Worm (Caenorhabditis elegans) whole organism, L4 larva: ENCODE data around the gene str-148.
"Not testable (repeated sequence)": the region's sequence is repeated elsewhere in the genome, so short reads cannot be mapped to it uniquely, and the experiment has no call there.

Source experiments
- F37D6.2 ChIP-seq: sonication (generic microtip); optimal IDR thresholded peaks from 2 replicates; lab custom pipeline; 2016; ENCODE audit warnings: mild to moderate bottlenecking, missing genetic modification characterization, missing compliant biosample characterization
- F44E2.7 ChIP-seq: fragments of 200-800 bp; sonication (Bioruptor generic); IDR thresholded peaks from 2 replicates; pipeline ENCODE4 v2.1.2; 2022; ENCODE audit warnings: missing genetic modification characterization, missing compliant biosample characterization
- T20F7.1 ChIP-seq: fragments of 200-800 bp; sonication (Bioruptor generic); optimal IDR thresholded peaks from 2 replicates; lab custom pipeline; 2018; ENCODE audit warnings: mild to moderate bottlenecking, missing genetic modification characterization, missing compliant biosample characterization
- T26A8.4 ChIP-seq: fragments of 200-800 bp; sonication (Bioruptor generic); IDR thresholded peaks from 2 replicates; pipeline ENCODE4 v1.3.6; 2022; ENCODE audit warnings: missing genetic modification characterization, missing compliant biosample characterization
- Y105C5A.15 ChIP-seq: fragments of 200-800 bp; sonication (Bioruptor generic); IDR thresholded peaks from 2 replicates; pipeline ENCODE4 v1.3.6; 2022; ENCODE audit warnings: missing genetic modification characterization, missing compliant biosample characterization
- Y5F2A.4 ChIP-seq: fragments of 200-800 bp; sonication (Bioruptor generic); optimal IDR thresholded peaks from 2 replicates; lab custom pipeline; 2018; ENCODE audit warnings: mild to moderate bottlenecking, missing genetic modification characterization, missing compliant biosample characterization
- ZK546.5 ChIP-seq, 2 experiments: sonication (generic microtip); optimal IDR thresholded peaks; 2 replicates each; lab custom pipeline; 2017; ENCODE audit warnings: missing biosample characterization in 2 of 2, missing genetic modification characterization in 2 of 2
- aha-1 ChIP-seq: fragments of 150-350 bp; peaks from one replicate; lab custom pipeline; 2014; ENCODE audit warnings: missing biosample characterization, missing genetic modification characterization
- aly-2 ChIP-seq: sonication (generic microtip); optimal IDR thresholded peaks from 2 replicates; lab custom pipeline; 2018; ENCODE audit warnings: missing biosample characterization, missing genetic modification characterization
- ceh-20 ChIP-seq: fragments of 200-800 bp; sonication (Bioruptor generic); IDR thresholded peaks from 2 replicates; pipeline ENCODE4 v1.3.6; 2022; ENCODE audit warnings: missing genetic modification reagents, missing genetic modification characterization, missing compliant biosample characterization
- ceh-44 ChIP-seq: fragments of 200-800 bp; sonication (Bioruptor generic); IDR thresholded peaks from 2 replicates; pipeline ENCODE4 v1.3.6; 2022; ENCODE audit warnings: missing genetic modification reagents, missing genetic modification characterization, missing compliant biosample characterization
- daf-12 ChIP-seq: fragments of 150-350 bp; optimal IDR thresholded peaks from 2 replicates; lab custom pipeline; 2014; ENCODE audit warnings: missing biosample characterization, missing genetic modification reagents, missing genetic modification characterization
- dmd-8 ChIP-seq: fragments of 200-800 bp; sonication (Bioruptor generic); IDR thresholded peaks from 2 replicates; pipeline ENCODE4 v1.3.6; 2022; ENCODE audit warnings: missing genetic modification characterization, missing compliant biosample characterization
- duxl-1 ChIP-seq: sonication (generic microtip); optimal IDR thresholded peaks from 2 replicates; lab custom pipeline; 2016; ENCODE audit warnings: mild to moderate bottlenecking, missing genetic modification characterization, moderate library complexity, missing compliant biosample characterization; ENCODE audit not compliant: poor library complexity
- dve-1 ChIP-seq: sonication (generic microtip); optimal IDR thresholded peaks from 2 replicates; lab custom pipeline; 2017; ENCODE audit warnings: antibody characterized with exemption, mild to moderate bottlenecking, missing genetic modification characterization, missing compliant biosample characterization; ENCODE audit not compliant: insufficient read depth
- fkh-10 ChIP-seq: fragments of 150-350 bp; optimal IDR thresholded peaks from 2 replicates; lab custom pipeline; 2014; ENCODE audit warnings: missing biosample characterization, missing genetic modification reagents, missing genetic modification characterization
- gei-8 ChIP-seq: fragments of 200-800 bp; sonication (Bioruptor generic); optimal IDR thresholded peaks from 2 replicates; lab custom pipeline; 2018; ENCODE audit warnings: mild to moderate bottlenecking, missing genetic modification characterization, missing compliant biosample characterization
- hlh-11 ChIP-seq: fragments of 200-800 bp; sonication (Bioruptor generic); optimal IDR thresholded peaks from 2 replicates; lab custom pipeline; 2018; ENCODE audit warnings: mild to moderate bottlenecking, missing genetic modification characterization, missing compliant biosample characterization
- jun-1 ChIP-seq: fragments of 150-350 bp; optimal IDR thresholded peaks from 2 replicates; lab custom pipeline; 2014; ENCODE audit warnings: missing biosample characterization, missing genetic modification reagents, missing genetic modification characterization
- lin-1 ChIP-seq: fragments of 200-800 bp; sonication (Bioruptor generic); IDR thresholded peaks from 2 replicates; pipeline ENCODE4 v1.3.6; 2022; ENCODE audit warnings: missing genetic modification reagents, missing genetic modification characterization, missing compliant biosample characterization
- lin-15B ChIP-seq: fragments of 150-350 bp; sonication (generic microtip); optimal IDR thresholded peaks from 3 replicates; lab custom pipeline; 2014; ENCODE audit warnings: missing biosample characterization, missing genetic modification characterization
- madf-9 ChIP-seq: fragments of 200-800 bp; sonication (Bioruptor generic); conservative IDR thresholded peaks from 2 replicates; pipeline ENCODE4 v1.3.6; 2022; ENCODE audit warnings: missing genetic modification reagents, missing genetic modification characterization, missing compliant biosample characterization
- nhr-11 ChIP-seq: fragments of 150-350 bp; optimal IDR thresholded peaks from 2 replicates; lab custom pipeline; 2014; ENCODE audit warnings: missing biosample characterization, missing genetic modification characterization
- nhr-237 ChIP-seq: sonication (generic microtip); optimal IDR thresholded peaks from 2 replicates; lab custom pipeline; 2017; ENCODE audit warnings: missing biosample characterization, missing genetic modification characterization
- nhr-25 ChIP-seq: sonication (generic microtip); optimal IDR thresholded peaks from 2 replicates; lab custom pipeline; 2017; ENCODE audit warnings: missing genetic modification characterization, mild to moderate bottlenecking, missing compliant biosample characterization, antibody characterized with exemption, moderate library complexity, borderline replicate concordance; ENCODE audit not compliant: insufficient read depth
- nhr-42 ChIP-seq: fragments of 200-800 bp; sonication (Bioruptor generic); IDR thresholded peaks from 2 replicates; pipeline ENCODE4 v1.3.6; 2022; ENCODE audit warnings: missing genetic modification characterization, missing compliant biosample characterization
- nhr-48 ChIP-seq: sonication (generic microtip); optimal IDR thresholded peaks from 2 replicates; lab custom pipeline; 2016; ENCODE audit warnings: mild to moderate bottlenecking, missing genetic modification characterization, missing compliant biosample characterization
- nhr-76 ChIP-seq: fragments of 150-350 bp; optimal IDR thresholded peaks from 2 replicates; lab custom pipeline; 2014; ENCODE audit warnings: missing biosample characterization, missing genetic modification characterization
- sdz-12 ChIP-seq: fragments of 200-800 bp; sonication (Bioruptor generic); optimal IDR thresholded peaks from 2 replicates; lab custom pipeline; 2018; ENCODE audit warnings: mild to moderate bottlenecking, missing genetic modification characterization, missing compliant biosample characterization
- skn-1 ChIP-seq: fragments of 150-350 bp; optimal IDR thresholded peaks from 2 replicates; lab custom pipeline; 2014; ENCODE audit warnings: missing biosample characterization, missing genetic modification characterization
- snpc-1.2 ChIP-seq: fragments of 200-800 bp; sonication (Bioruptor generic); IDR thresholded peaks from 2 replicates; pipeline ENCODE4 v1.3.6; 2022; ENCODE audit warnings: missing genetic modification reagents, missing genetic modification characterization, missing compliant biosample characterization
- spr-1 ChIP-seq: sonication (generic microtip); optimal IDR thresholded peaks from 2 replicates; lab custom pipeline; 2016; ENCODE audit warnings: mild to moderate bottlenecking, missing genetic modification characterization, missing compliant biosample characterization
- unc-62 ChIP-seq, 3 experiments: fragments of 150-350 bp in 1 of 3; sonication (generic microtip); optimal IDR thresholded peaks in 2 of 3; peaks in 1 of 3; 1 replicate in 1 of 3; 2 replicates in 2 of 3; lab custom pipeline; 2014 to 2017; ENCODE audit warnings: missing biosample characterization in 3 of 3, missing genetic modification characterization in 3 of 3, missing genetic modification reagents in 3 of 3, missing genotype in 1 of 3
- vab-7 ChIP-seq: fragments of 200-800 bp; sonication (Bioruptor generic); IDR thresholded peaks from 2 replicates; pipeline ENCODE4 v1.3.6; 2022; ENCODE audit warnings: missing genetic modification reagents, missing genetic modification characterization, missing compliant biosample characterization
- zfp-2 ChIP-seq: sonication (generic microtip); optimal IDR thresholded peaks from 2 replicates; lab custom pipeline; 2016; ENCODE audit warnings: mild to moderate bottlenecking, missing genetic modification characterization, missing compliant biosample characterization

str-148 gene

DNA sequence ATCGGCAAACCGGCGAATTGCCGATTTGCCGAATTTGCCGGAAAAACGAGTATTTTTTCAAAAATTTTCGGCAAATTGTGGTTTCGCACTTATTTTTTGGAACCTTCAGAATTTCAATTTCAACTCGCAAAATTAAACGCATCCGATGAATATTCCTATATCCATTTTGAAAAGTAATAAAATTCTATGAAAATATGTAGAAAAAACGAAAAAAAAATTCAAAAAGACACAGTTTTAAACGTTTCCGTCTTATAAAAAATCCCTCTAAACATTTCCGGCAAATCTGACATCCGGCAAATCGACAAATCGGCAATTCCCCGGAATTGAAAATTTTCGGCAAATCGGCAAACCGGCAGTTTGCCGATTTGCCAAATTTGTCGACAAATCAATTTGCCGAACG is at the start of gene str-148:
Gene str-148 (plus strand): TSS at position 301 of the 400 bp plus-strand sequence.
- TF ChIP-seq ZK546.5 (tag; optimal IDR thresholded peaks at IDR 0.05; lab: Kevin White, UChicago), result no peak
- TF ChIP-seq hlh-11 (tag; lab: Kevin White, UChicago), result no peak
- no peak for TF ChIP-seq aly-2 (tag; lab: Kevin White, UChicago)
- TF ChIP-seq Y5F2A.4 (GFP tag; lab: Kevin White, UChicago), result no peak
- TF ChIP-seq vab-7 (GFP tag; lab: Robert Waterston, UW), result no peak

DNA sequence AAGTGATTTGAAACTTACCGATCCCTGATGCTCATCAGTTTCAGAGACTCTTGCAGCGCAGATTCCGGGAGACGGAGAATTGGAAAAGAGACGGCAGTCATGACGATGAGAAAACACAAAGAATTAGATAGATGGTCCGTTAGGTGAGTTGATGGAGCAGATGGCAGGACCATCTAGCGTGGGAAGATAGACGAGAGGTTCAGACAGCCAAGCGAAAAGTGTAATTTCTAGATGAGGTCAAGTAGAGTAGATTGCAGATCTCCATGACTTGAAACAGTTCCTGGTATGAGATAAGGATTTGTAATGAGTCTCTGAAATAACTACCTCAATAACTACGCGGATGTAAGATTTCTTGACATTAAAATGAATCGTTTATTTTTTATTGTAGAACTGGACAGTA is 49.7 kb upstream of the str-148 start, which contains the start of gene F45D11.11:
Gene F45D11.11 (minus strand): TSS at position 101 of the 400 bp plus-strand sequence.
- TF ChIP-seq T26A8.4 (GFP tag; lab: Robert Waterston, UW); fkh-10; unc-62 (GFP tag; optimal IDR thresholded peaks at IDR 0.05 in 1 of 2; lab: Kevin White, UChicago); unc-62 (tag; optimal IDR thresholded peaks at IDR 0.05; lab: Kevin White, UChicago): not testable (repeated sequence)

DNA sequence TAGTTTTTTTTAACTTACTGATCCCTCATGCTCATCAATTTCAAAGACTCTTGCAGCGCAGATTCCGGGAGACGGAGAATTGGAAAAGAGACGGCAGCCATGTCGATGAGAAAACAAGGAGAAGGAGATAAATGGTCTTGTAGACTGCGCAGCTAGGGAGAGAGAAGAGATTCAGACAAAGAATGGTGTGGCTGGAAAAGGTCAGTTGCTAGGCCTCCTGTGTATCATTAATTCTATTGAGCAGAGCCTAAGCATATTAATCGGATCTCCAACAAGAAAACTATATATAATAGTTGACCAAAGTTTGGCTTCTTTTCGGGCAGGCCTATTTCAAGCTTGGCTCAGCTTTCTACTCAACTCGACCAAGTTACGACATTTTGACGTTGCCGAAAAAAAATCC is 46.3 kb upstream of the str-148 start, which contains the start of gene fbxb-29:
Gene fbxb-29 (minus strand): TSS at position 101 of the 400 bp plus-strand sequence.
- TF ChIP-seq nhr-42 (GFP tag; lab: Robert Waterston, UW) (no peak), spr-1 (tag; lab: Kevin White, UChicago) (no peak), snpc-1.2 (GFP tag; lab: Robert Waterston, UW) (no peak), madf-9 (GFP tag; lab: Robert Waterston, UW) (no peak), nhr-11 (tag; lab: Kevin White, UChicago) (no peak), lin-1 (no peak), zfp-2 (tag; lab: Kevin White, UChicago) (no peak), duxl-1 (tag; lab: Kevin White, UChicago) (no peak), nhr-25 (tag; lab: Kevin White, UChicago) (no peak), dve-1 (tag; lab: Kevin White, UChicago) (no peak), lin-15B (tag; lab: Kevin White, UChicago) (no peak), vab-7 (GFP tag; lab: Robert Waterston, UW) (no peak), T20F7.1 (GFP tag; lab: Kevin White, UChicago) (no peak), jun-1 (no peak), dmd-8 (GFP tag; lab: Robert Waterston, UW) (no peak), gei-8 (GFP tag; lab: Kevin White, UChicago) (no peak), F44E2.7 (GFP tag; lab: Robert Waterston, UW) (no peak), daf-12 (tag; lab: Kevin White, UChicago) (no peak), sdz-12 (GFP tag; lab: Kevin White, UChicago) (no peak)

DNA sequence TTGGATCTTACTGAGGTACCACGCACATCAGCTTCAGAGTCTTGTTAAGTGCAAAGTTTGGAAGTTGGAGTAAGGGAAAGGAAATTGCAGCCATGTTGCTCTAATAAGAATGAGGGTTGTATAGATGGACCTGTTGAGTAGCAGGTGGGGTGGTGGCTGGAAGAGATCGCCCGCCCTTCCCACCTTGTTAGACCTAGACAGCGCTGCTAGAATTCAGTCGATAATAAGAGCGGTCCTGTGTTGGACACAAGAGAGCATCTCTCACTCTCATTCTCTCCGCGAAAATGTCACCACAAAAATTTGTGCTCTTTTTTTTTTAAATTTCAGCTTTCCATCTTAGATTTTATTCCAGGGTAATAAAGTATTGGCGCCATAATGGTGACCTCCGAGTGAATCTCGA is 44.4 kb upstream of the str-148 start, which contains the start of the genes fbxb-30 and F45D11.5:
Gene fbxb-30 (minus strand): TSS at position 101 of the 400 bp plus-strand sequence.
Gene F45D11.5 (plus strand): TSS at position 352 of the 400 bp plus-strand sequence.
- TF ChIP-seq aha-1 (tag; lab: Kevin White, UChicago) (no peak), ceh-44 (GFP tag; lab: Robert Waterston, UW) (no peak), Y105C5A.15 (no peak), nhr-237 (tag; lab: Kevin White, UChicago) (no peak), skn-1 (no peak), nhr-48 (no peak), snpc-1.2 (GFP tag; lab: Robert Waterston, UW) (no peak), ceh-20 (GFP tag; lab: Robert Waterston, UW) (no peak), nhr-76 (no peak), F37D6.2 (tag; lab: Kevin White, UChicago) (no peak), jun-1 (no peak)
